Worm (Caenorhabditis elegans): ENCODE measurements around the gene sym-3.

The sym-3 gene

ce11 chrX:5811997-5812562 lies 38.5 kb downstream of the sym-3 start (continued):
- TF ChIP-seq unc-130 (GFP tag; optimal IDR thresholded peaks at IDR 0.05) = no peak
- no peak for TF ChIP-seq ZK185.1 (tag; optimal IDR thresholded peaks at IDR 0.05; ENCODE audit: poor library complexity, severe bottlenecking)
- no peak for TF ChIP-seq F52B5.7 (tag; optimal IDR thresholded peaks at IDR 0.05)
- no peak for TF ChIP-seq dpl-1 (GFP tag; optimal IDR thresholded peaks at IDR 0.05)
- no peak for TF ChIP-seq hmg-20 (GFP tag; IDR thresholded peaks at IDR 0.05)
- no peak for TF ChIP-seq ceh-27 (GFP tag; optimal IDR thresholded peaks at IDR 0.05)
- no peak for TF ChIP-seq Y56A3A.18 (GFP tag; IDR thresholded peaks at IDR 0.05)
- TF ChIP-seq repo-1 (tag; optimal IDR thresholded peaks at IDR 0.05) = no peak
- no peak for TF ChIP-seq madf-10 (tag; optimal IDR thresholded peaks at IDR 0.05)
- no peak for TF ChIP-seq unc-62 (GFP tag; optimal IDR thresholded peaks at IDR 0.05)
- TF ChIP-seq pbrm-1 (GFP tag; IDR thresholded peaks at IDR 0.05) = no peak
- TF ChIP-seq dox-1 (GFP tag; IDR thresholded peaks at IDR 0.05) = no peak

ce11 chrX:5813030-5813429 lies 39.5 kb downstream of the sym-3 start:
- TF ChIP-seq B0336.3 (GFP tag; IDR thresholded peaks at IDR 0.05) (peak; percentile 24; the same call in 1 of the 2 replicates), pha-4 (tag; optimal IDR thresholded peaks at IDR 0.05) (peak; percentile 40), lsy-27 (tag; optimal IDR thresholded peaks at IDR 0.05; ENCODE audit: borderline replicate concordance, insufficient read depth) (no peak), sptf-2 (GFP tag; optimal IDR thresholded peaks at IDR 0.05) (no peak), unc-130 (GFP tag; optimal IDR thresholded peaks at IDR 0.05) (no peak), egl-44 (GFP tag; IDR thresholded peaks at IDR 0.05) (no peak), unc-62 (GFP tag; optimal IDR thresholded peaks at IDR 0.05) (peak; percentile 59), hmg-20 (GFP tag; IDR thresholded peaks at IDR 0.05) (no peak), repo-1 (tag; optimal IDR thresholded peaks at IDR 0.05) (no peak), somi-1 (GFP tag; optimal IDR thresholded peaks at IDR 0.05) (no peak), ZK185.1 (tag; optimal IDR thresholded peaks at IDR 0.05; ENCODE audit: poor library complexity, severe bottlenecking) (no peak), nhr-80 (tag; optimal IDR thresholded peaks at IDR 0.05) (peak; percentile 97), zim-3 (tag; optimal IDR thresholded peaks at IDR 0.05) (no peak), cebp-1 (GFP tag; IDR thresholded peaks at IDR 0.05) (no peak), cebp-1 (tag; optimal IDR thresholded peaks at IDR 0.05) (peak; percentile 50), nfya-2 (GFP tag; IDR thresholded peaks at IDR 0.05) (no peak), cebp-2 (GFP tag; IDR thresholded peaks at IDR 0.05) (no peak), hsf-1 (GFP tag; IDR thresholded peaks at IDR 0.05) (no peak), hmg-1.2 (GFP tag; IDR thresholded peaks at IDR 0.05) (peak; percentile 13; the same call in 1 of the 2 replicates), atf-7 (tag; optimal IDR thresholded peaks at IDR 0.05) (peak; percentile 10), ztf-26 (tag; optimal IDR thresholded peaks at IDR 0.05) (no peak), Y95B8A.8 (GFP tag; IDR thresholded peaks at IDR 0.05) (no peak), lin-40 (tag; optimal IDR thresholded peaks at IDR 0.05) (no peak), F33H1.4 (GFP tag; IDR thresholded peaks at IDR 0.05) (no peak), F57C9.4 (tag; optimal IDR thresholded peaks at IDR 0.05) (no peak), ceh-58 (GFP tag; IDR thresholded peaks at IDR 0.05) (no peak), egrh-3 (GFP tag; IDR thresholded peaks at IDR 0.05) (no peak), athp-1 (tag; optimal IDR thresholded peaks at IDR 0.05) (no peak), dox-1 (GFP tag; IDR thresholded peaks at IDR 0.05) (peak; percentile 53), rcor-1 (GFP tag; IDR thresholded peaks at IDR 0.05) (no peak), Y67H2A.10 (GFP tag; conservative IDR thresholded peaks at IDR 0.05) (no peak), nhr-90 (tag; optimal IDR thresholded peaks at IDR 0.05) (no peak), rec-8 (tag; optimal IDR thresholded peaks at IDR 0.05) (no peak), pbrm-1 (GFP tag; IDR thresholded peaks at IDR 0.05) (no peak), fkh-3 (tag; optimal IDR thresholded peaks at IDR 0.05) (no peak), mcd-1 (GFP tag; IDR thresholded peaks at IDR 0.05) (no peak), snpc-3.4 (tag; optimal IDR thresholded peaks at IDR 0.05) (no peak), ztf-22 (GFP tag; optimal IDR thresholded peaks at IDR 0.05) (no peak), F23B12.7 (tag; optimal IDR thresholded peaks at IDR 0.05; ENCODE audit: insufficient read depth) (no peak), ets-4 (GFP tag; optimal IDR thresholded peaks at IDR 0.05) (peak; percentile 86), lin-26 (GFP tag; IDR thresholded peaks at IDR 0.05) (no peak)
